Fruit fly (Drosophila melanogaster) whole organism, embryonic: Measurements from ENCODE around the gene east.

Experiments used
- Blimp-1 ChIP-seq: fragments of 200-800 bp; sonication (Bioruptor generic); optimal IDR thresholded peaks from 3 replicates; lab custom pipeline; 2018; ENCODE audit warnings: missing biosample characterization, missing genetic modification characterization, mild to moderate bottlenecking, moderate library complexity, missing genetic modification reagents
- CG10979 ChIP-seq: fragments of 200-800 bp; sonication (Bioruptor generic); optimal IDR thresholded peaks from 2 replicates; lab custom pipeline; 2018; ENCODE audit warnings: missing biosample characterization, mild to moderate bottlenecking, missing genetic modification characterization, moderate library complexity
- CG11504 ChIP-seq: fragments of 200-800 bp; sonication (Bioruptor generic); optimal IDR thresholded peaks from 3 replicates; lab custom pipeline; 2019; ENCODE audit warnings: missing biosample characterization, mild to moderate bottlenecking, missing genetic modification characterization, moderate library complexity
- CG11723 ChIP-seq: fragments of 200-800 bp; sonication (Bioruptor generic); optimal IDR thresholded peaks from 2 replicates; lab custom pipeline; 2017; ENCODE audit warnings: missing biosample characterization, mild to moderate bottlenecking, missing genetic modification characterization
- CG14050 ChIP-seq: fragments of 200-800 bp; sonication (Bioruptor generic); IDR thresholded peaks from 3 replicates; pipeline ENCODE4 v1.3.6; 2022; ENCODE audit warnings: missing biosample characterization, missing genetic modification characterization
- CG15269 ChIP-seq: fragments of 200-800 bp; sonication (Bioruptor generic); optimal IDR thresholded peaks from 2 replicates; lab custom pipeline; 2018; ENCODE audit warnings: missing biosample characterization, mild to moderate bottlenecking, missing genetic modification characterization, moderate library complexity
- CG1603 ChIP-seq: fragments of 200-800 bp; sonication (Bioruptor generic); optimal IDR thresholded peaks from 2 replicates; lab custom pipeline; 2019; ENCODE audit warnings: missing biosample characterization, mild to moderate bottlenecking, missing genetic modification characterization, moderate library complexity
- CG17612 ChIP-seq: fragments of 200-800 bp; sonication (Bioruptor generic); IDR thresholded peaks from 2 replicates; pipeline ENCODE4 v1.3.6; 2022; ENCODE audit warnings: missing biosample characterization, missing genetic modification characterization
- CG31388 ChIP-seq: fragments of 200-800 bp; sonication (Bioruptor generic); optimal IDR thresholded peaks from 2 replicates; lab custom pipeline; 2016; ENCODE audit warnings: missing biosample characterization, missing genetic modification characterization
- CG31441 ChIP-seq: fragments of 200-800 bp; sonication (Bioruptor generic); IDR thresholded peaks from 2 replicates; pipeline ENCODE4 v1.3.6; 2022; ENCODE audit warnings: missing biosample characterization, missing genetic modification characterization
- CG32532 ChIP-seq: fragments of 200-800 bp; sonication (Bioruptor generic); IDR thresholded peaks from 2 replicates; pipeline ENCODE4 v1.3.6; 2022; ENCODE audit warnings: missing biosample characterization, missing genetic modification characterization
- CG33557 ChIP-seq: fragments of 200-800 bp; sonication (Bioruptor generic); optimal IDR thresholded peaks from 2 replicates; lab custom pipeline; 2019; ENCODE audit warnings: missing biosample characterization, mild to moderate bottlenecking, missing genetic modification characterization, moderate library complexity
- CG34376 ChIP-seq: fragments of 200-800 bp; sonication (Bioruptor generic); optimal IDR thresholded peaks from 2 replicates; lab custom pipeline; 2018; ENCODE audit warnings: missing biosample characterization, mild to moderate bottlenecking, missing genetic modification characterization
- CG4282 ChIP-seq: fragments of 200-800 bp; sonication (Bioruptor generic); optimal IDR thresholded peaks from 2 replicates; lab custom pipeline; 2016; ENCODE audit warnings: missing biosample characterization, missing genetic modification characterization
- CG6175 ChIP-seq: fragments of 200-800 bp; sonication (Bioruptor generic); IDR thresholded peaks from 3 replicates; pipeline ENCODE4 v1.3.6; 2022; ENCODE audit warnings: missing biosample characterization, missing genetic modification characterization
- CG7987 ChIP-seq: fragments of 200-800 bp; sonication (Bioruptor generic); optimal IDR thresholded peaks from 2 replicates; lab custom pipeline; 2018; ENCODE audit warnings: missing biosample characterization, mild to moderate bottlenecking, missing genetic modification characterization, moderate library complexity
- Dll ChIP-seq: fragments of 200-800 bp; sonication (Bioruptor generic); IDR thresholded peaks from 4 replicates; pipeline ENCODE4 v1.3.6; 2022; ENCODE audit warnings: missing biosample characterization, missing genetic modification characterization; ENCODE audit not compliant: partially characterized antibody
- HLH54F ChIP-seq: fragments of 200-800 bp; sonication (Bioruptor generic); optimal IDR thresholded peaks from 3 replicates; lab custom pipeline; 2016; ENCODE audit warnings: missing biosample characterization, missing genetic modification characterization
- Hsf ChIP-seq: fragments of 200-800 bp; sonication (Bioruptor generic); optimal IDR thresholded peaks from 3 replicates; lab custom pipeline; 2016; ENCODE audit warnings: missing biosample characterization, missing genetic modification characterization
- Neu2 ChIP-seq: fragments of 200-800 bp; sonication (Bioruptor generic); optimal IDR thresholded peaks from 3 replicates; lab custom pipeline; 2016; ENCODE audit warnings: missing biosample characterization, missing genetic modification characterization, borderline replicate concordance
- Tbp ChIP-seq: fragments of >200 bp; optimal IDR thresholded peaks from 2 replicates; lab custom pipeline; 2018; ENCODE audit warnings: missing biosample characterization, missing genetic modification characterization
- bigmax ChIP-seq: fragments of 200-800 bp; sonication (Bioruptor generic); optimal IDR thresholded peaks from 2 replicates; lab custom pipeline; 2018; ENCODE audit warnings: missing biosample characterization, mild to moderate bottlenecking, missing genetic modification characterization
- cg ChIP-seq: fragments of 200-800 bp; sonication (Bioruptor generic); optimal IDR thresholded peaks from 3 replicates; lab custom pipeline; 2019; ENCODE audit warnings: missing biosample characterization, mild to moderate bottlenecking, missing genetic modification characterization, moderate library complexity
- chm ChIP-seq: fragments of 200-800 bp; sonication (Bioruptor generic); IDR thresholded peaks from 2 replicates; pipeline ENCODE4 v1.3.6; 2022; ENCODE audit warnings: missing biosample characterization, missing genetic modification characterization
- chn ChIP-seq: fragments of 200-800 bp; sonication (Bioruptor generic); optimal IDR thresholded peaks from 2 replicates; lab custom pipeline; 2016; ENCODE audit warnings: missing biosample characterization, missing genetic modification characterization
- crol ChIP-seq: fragments of 200-800 bp; sonication (Bioruptor generic); IDR thresholded peaks from 2 replicates; pipeline ENCODE4 v1.3.6; 2022; ENCODE audit warnings: missing biosample characterization, missing genetic modification characterization
- fu2 ChIP-seq: fragments of 200-800 bp; sonication (Bioruptor generic); optimal IDR thresholded peaks from 2 replicates; lab custom pipeline; 2016; ENCODE audit warnings: missing biosample characterization, missing genetic modification characterization
- gcm2 ChIP-seq: fragments of 200-800 bp; sonication (Bioruptor generic); optimal IDR thresholded peaks from 2 replicates; lab custom pipeline; 2016; ENCODE audit warnings: missing biosample characterization, missing genetic modification characterization
- hth ChIP-seq: fragments of >200 bp; optimal IDR thresholded peaks from 2 replicates; lab custom pipeline; 2017; ENCODE audit warnings: inconsistent platforms
- kah ChIP-seq: fragments of 200-800 bp; sonication (Bioruptor generic); optimal IDR thresholded peaks from 2 replicates; lab custom pipeline; 2018; ENCODE audit warnings: missing biosample characterization, mild to moderate bottlenecking, missing genetic modification characterization
- lilli ChIP-seq: fragments of 200-800 bp; sonication (Bioruptor generic); optimal IDR thresholded peaks from 3 replicates; lab custom pipeline; 2016; ENCODE audit warnings: missing biosample characterization, missing genetic modification characterization
- mam ChIP-seq: fragments of 200-800 bp; sonication (Bioruptor generic); optimal IDR thresholded peaks from 3 replicates; lab custom pipeline; 2016; ENCODE audit warnings: missing biosample characterization, missing genetic modification characterization
- mirr ChIP-seq: fragments of 200-800 bp; sonication (Bioruptor generic); optimal IDR thresholded peaks from 3 replicates; lab custom pipeline; 2018; ENCODE audit warnings: missing biosample characterization, mild to moderate bottlenecking, missing genetic modification characterization
- p53 ChIP-seq: fragments of 200-800 bp; sonication (Bioruptor generic); optimal IDR thresholded peaks from 2 replicates; lab custom pipeline; 2016; ENCODE audit warnings: missing biosample characterization, missing genetic modification characterization
- peb ChIP-seq: fragments of 200-800 bp; sonication (Bioruptor generic); IDR thresholded peaks from 2 replicates; pipeline ENCODE4 v1.3.6; 2022; ENCODE audit warnings: missing biosample characterization, missing genetic modification characterization
- pnt ChIP-seq: fragments of 200-800 bp; sonication (Bioruptor generic); optimal IDR thresholded peaks from 3 replicates; lab custom pipeline; 2016; ENCODE audit warnings: missing biosample characterization, missing genetic modification characterization
- pum ChIP-seq: fragments of 200-800 bp; sonication (Bioruptor generic); optimal IDR thresholded peaks from 2 replicates; lab custom pipeline; 2016; ENCODE audit warnings: missing biosample characterization, missing genetic modification characterization
- slbo ChIP-seq: fragments of 200-800 bp; sonication (Bioruptor generic); IDR thresholded peaks from 2 replicates; pipeline ENCODE4 v1.3.6; 2022; ENCODE audit warnings: missing biosample characterization, missing genetic modification characterization
- trh ChIP-seq: fragments of 200-800 bp; sonication (Bioruptor generic); optimal IDR thresholded peaks from 2 replicates; lab custom pipeline; 2016; ENCODE audit warnings: missing biosample characterization, missing genetic modification characterization
- wek ChIP-seq: fragments of 200-800 bp; sonication (Bioruptor generic); optimal IDR thresholded peaks from 3 replicates; lab custom pipeline; 2018; ENCODE audit warnings: missing biosample characterization, mild to moderate bottlenecking, missing genetic modification characterization, moderate library complexity
- wor ChIP-seq: fragments of 200-800 bp; sonication (Bioruptor generic); IDR thresholded peaks from 2 replicates; pipeline ENCODE4 v1.3.6; 2022; ENCODE audit warnings: missing biosample characterization, missing genetic modification characterization
- zen2 ChIP-seq: fragments of 200-800 bp; sonication (Bioruptor generic); IDR thresholded peaks from 3 replicates; pipeline ENCODE4 v1.3.6; 2022; ENCODE audit warnings: missing biosample characterization, missing genetic modification characterization; ENCODE audit not compliant: partially characterized antibody

Gene east

dm6 chrX:1963591-1964216, 47.0 kb upstream of the east start (continued):
- TF ChIP-seq mam (peak; percentile 94), gcm2 (GFP tag; lab: Kevin White, UChicago) (peak; percentile 67), fu2 (GFP tag; lab: Kevin White, UChicago) (peak; percentile 89), Tbp (GFP tag; lab: Kevin White, UChicago) (no peak), CG32532 (GFP tag; lab: Robert Waterston, UW) (peak; percentile 92), CG14050 (peak; percentile 96), peb (GFP tag; lab: Robert Waterston, UW) (peak; percentile 91), CG7987 (GFP tag; lab: Kevin White, UChicago) (peak; percentile 85), wor (peak; percentile 95), CG34376 (GFP tag; lab: Kevin White, UChicago) (peak; percentile 78), hth (no peak), CG11723 (GFP tag; lab: Kevin White, UChicago) (peak; percentile 94), wek (GFP tag; lab: Kevin White, UChicago) (peak; percentile 87), mirr (GFP tag; lab: Kevin White, UChicago) (peak; percentile 96), HLH54F (GFP tag; lab: Kevin White, UChicago) (peak; percentile 90), pnt (peak; percentile 93), CG6175 (GFP tag; lab: Robert Waterston, UW) (peak; percentile 89), Hsf (GFP tag; lab: Kevin White, UChicago) (peak; percentile 95), zen2 (GFP tag; lab: Robert Waterston, UW) (no peak), trh (GFP tag; lab: Kevin White, UChicago) (peak; percentile 73), CG31441 (peak; percentile 93), CG15269 (peak; percentile 97), chn (GFP tag; lab: Kevin White, UChicago) (peak; percentile 92), CG11504 (tag; lab: Kevin White, UChicago) (peak; percentile 95), slbo (GFP tag; lab: Robert Waterston, UW) (peak; percentile 96), Dll (GFP tag; lab: Robert Waterston, UW) (no peak), lilli (GFP tag; lab: Kevin White, UChicago) (peak; percentile 95), CG1603 (peak; percentile 97), CG4282 (GFP tag; lab: Kevin White, UChicago) (peak; percentile 30), CG10979 (peak; percentile 89), Blimp-1 (GFP tag; lab: Kevin White, UChicago) (peak; percentile 96), Neu2 (peak; percentile 37), kah (peak; percentile 86), CG31388 (peak; percentile 85), bigmax (GFP tag; lab: Kevin White, UChicago) (peak; percentile 37), pum (GFP tag; lab: Kevin White, UChicago) (peak; percentile 95), crol (peak; percentile 70), CG17612 (GFP tag; lab: Robert Waterston, UW) (peak; percentile 81), p53 (GFP tag; lab: Kevin White, UChicago) (peak; percentile 78), CG33557 (peak; percentile 13), chm (GFP tag; lab: Robert Waterston, UW) (peak; percentile 93), cg (GFP tag; lab: Kevin White, UChicago) (no peak)
- TF ChIP-seq, all 482 proteins: peak for 424
